Worm (Caenorhabditis elegans) whole organism, late embryonic: ENCODE measurements around the gene F14H12.7.

Experiments used
- C08G9.2 ChIP-seq: sonication (generic microtip); optimal IDR thresholded peaks from 2 replicates; lab custom pipeline; 2016; ENCODE audit warnings: mild to moderate bottlenecking, missing genetic modification characterization, moderate library complexity, missing compliant biosample characterization
- C38D4.7 ChIP-seq: fragments of 200-800 bp; sonication (Bioruptor generic); optimal IDR thresholded peaks from 2 replicates; lab custom pipeline; 2018; ENCODE audit warnings: mild to moderate bottlenecking, missing genetic modification characterization, moderate library complexity, missing compliant biosample characterization
- K02D7.2 ChIP-seq: sonication (generic microtip); optimal IDR thresholded peaks from 2 replicates; lab custom pipeline; 2017; ENCODE audit warnings: mild to moderate bottlenecking, missing genetic modification characterization, missing compliant biosample characterization
- T23F11.4 ChIP-seq: fragments of 200-800 bp; sonication (Bioruptor generic); optimal IDR thresholded peaks from 2 replicates; lab custom pipeline; 2018; ENCODE audit warnings: mild to moderate bottlenecking, missing genetic modification characterization, missing compliant biosample characterization
- Y22D7AL.16 ChIP-seq: sonication (generic microtip); optimal IDR thresholded peaks from 2 replicates; lab custom pipeline; 2016; ENCODE audit warnings: missing genetic modification characterization, missing compliant biosample characterization
- ahr-1 ChIP-seq: sonication (generic microtip); optimal IDR thresholded peaks from 2 replicates; lab custom pipeline; 2016; ENCODE audit warnings: missing genetic modification characterization, missing compliant biosample characterization
- ama-1 ChIP-seq: fragments of 150-350 bp; optimal IDR thresholded peaks from 2 replicates; lab custom pipeline; 2014
- ceh-14 ChIP-seq: sonication (generic microtip); optimal IDR thresholded peaks from 2 replicates; lab custom pipeline; 2016; ENCODE audit warnings: missing genotype, missing genetic modification characterization, missing compliant biosample characterization
- ceh-19 ChIP-seq: fragments of 200-800 bp; sonication (Bioruptor generic); optimal IDR thresholded peaks from 2 replicates; lab custom pipeline; 2018; ENCODE audit warnings: mild to moderate bottlenecking, missing genetic modification characterization, missing compliant biosample characterization
- ceh-2 ChIP-seq: sonication (generic microtip); optimal IDR thresholded peaks from 2 replicates; lab custom pipeline; 2016; ENCODE audit warnings: missing genotype, missing genetic modification characterization, missing compliant biosample characterization
- ceh-24 ChIP-seq: sonication (generic microtip); optimal IDR thresholded peaks from 2 replicates; lab custom pipeline; 2016; ENCODE audit warnings: mild to moderate bottlenecking, missing genetic modification characterization, missing compliant biosample characterization
- ceh-31 ChIP-seq: sonication (generic microtip); optimal IDR thresholded peaks from 2 replicates; lab custom pipeline; 2016; ENCODE audit warnings: missing genetic modification characterization, missing compliant biosample characterization
- ceh-34 ChIP-seq: sonication (generic microtip); optimal IDR thresholded peaks from 2 replicates; lab custom pipeline; 2016; ENCODE audit warnings: mild to moderate bottlenecking, missing genetic modification characterization, missing compliant biosample characterization
- ceh-45 ChIP-seq: fragments of 200-800 bp; sonication (Bioruptor generic); IDR thresholded peaks from 2 replicates; pipeline ENCODE4 v1.3.6; 2022; ENCODE audit warnings: missing genetic modification reagents, missing genetic modification characterization, missing compliant biosample characterization
- ceh-48 ChIP-seq: sonication (generic microtip); optimal IDR thresholded peaks from 2 replicates; lab custom pipeline; 2016; ENCODE audit warnings: missing genetic modification characterization, inconsistent platforms, missing compliant biosample characterization
- ceh-9 ChIP-seq: sonication (generic microtip); optimal IDR thresholded peaks from 2 replicates; lab custom pipeline; 2016; ENCODE audit warnings: mild to moderate bottlenecking, missing genetic modification characterization, inconsistent platforms, missing compliant biosample characterization
- che-1 ChIP-seq: sonication (generic microtip); optimal IDR thresholded peaks from 2 replicates; lab custom pipeline; 2016; ENCODE audit warnings: mild to moderate bottlenecking, missing genetic modification characterization, missing compliant biosample characterization
- dmd-4 ChIP-seq: sonication (generic microtip); optimal IDR thresholded peaks from 2 replicates; lab custom pipeline; 2016; ENCODE audit warnings: borderline replicate concordance, missing genetic modification characterization, missing compliant biosample characterization
- ets-4 ChIP-seq: sonication (generic microtip); optimal IDR thresholded peaks from 2 replicates; lab custom pipeline; 2016; ENCODE audit warnings: missing genetic modification characterization, missing compliant biosample characterization
- eyg-1 ChIP-seq: sonication (generic microtip); optimal IDR thresholded peaks from 2 replicates; lab custom pipeline; 2016; ENCODE audit warnings: missing genotype, missing genetic modification characterization, missing compliant biosample characterization
- fax-1 ChIP-seq: sonication (generic microtip); optimal IDR thresholded peaks from 2 replicates; lab custom pipeline; 2016; ENCODE audit warnings: missing genotype, missing genetic modification characterization, missing compliant biosample characterization
- hlh-15 ChIP-seq: sonication (generic microtip); optimal IDR thresholded peaks from 2 replicates; lab custom pipeline; 2016; ENCODE audit warnings: missing genetic modification characterization, missing compliant biosample characterization
- hlh-30 ChIP-seq: sonication (generic microtip); optimal IDR thresholded peaks from 2 replicates; lab custom pipeline; 2017; ENCODE audit warnings: antibody characterized with exemption, missing genetic modification characterization, missing compliant biosample characterization; ENCODE audit not compliant: insufficient read depth
- hlh-6 ChIP-seq: sonication (generic microtip); optimal IDR thresholded peaks from 2 replicates; lab custom pipeline; 2016; ENCODE audit warnings: missing genotype, missing genetic modification characterization, missing compliant biosample characterization
- hlh-8 ChIP-seq: sonication (generic microtip); optimal IDR thresholded peaks from 2 replicates; lab custom pipeline; 2016; ENCODE audit warnings: missing genotype, missing genetic modification characterization, missing compliant biosample characterization
- lim-6 ChIP-seq: sonication (generic microtip); optimal IDR thresholded peaks from 2 replicates; lab custom pipeline; 2016; ENCODE audit warnings: missing genetic modification characterization, missing compliant biosample characterization
- lin-11 ChIP-seq: fragments of 200-800 bp; sonication (Bioruptor generic); optimal IDR thresholded peaks from 2 replicates; lab custom pipeline; 2018; ENCODE audit warnings: mild to moderate bottlenecking, missing genetic modification characterization, missing compliant biosample characterization
- mec-3 ChIP-seq: sonication (generic microtip); optimal IDR thresholded peaks from 2 replicates; lab custom pipeline; 2016; ENCODE audit warnings: borderline replicate concordance, missing genetic modification characterization, missing compliant biosample characterization
- nfya-1 ChIP-seq: sonication (generic microtip); optimal IDR thresholded peaks from 2 replicates; lab custom pipeline; 2017; ENCODE audit warnings: missing genetic modification characterization, mild to moderate bottlenecking, missing compliant biosample characterization, antibody characterized with exemption, moderate library complexity
- odd-2 ChIP-seq: sonication (generic microtip); optimal IDR thresholded peaks from 2 replicates; lab custom pipeline; 2017; ENCODE audit warnings: antibody characterized with exemption, mild to moderate bottlenecking, missing genetic modification characterization, missing compliant biosample characterization
- pag-3 ChIP-seq: sonication (generic microtip); optimal IDR thresholded peaks from 2 replicates; lab custom pipeline; 2016; ENCODE audit warnings: missing compliant biosample characterization, missing genetic modification characterization, borderline replicate concordance
- pax-1 ChIP-seq: fragments of 150-350 bp; optimal IDR thresholded peaks from 2 replicates; lab custom pipeline; 2014; ENCODE audit warnings: missing biosample characterization, missing genetic modification characterization
- pha-2 ChIP-seq: sonication (generic microtip); optimal IDR thresholded peaks from 2 replicates; lab custom pipeline; 2017; ENCODE audit warnings: mild to moderate bottlenecking, missing genetic modification characterization, missing compliant biosample characterization
- sox-4 ChIP-seq: sonication (generic microtip); optimal IDR thresholded peaks from 2 replicates; lab custom pipeline; 2017; ENCODE audit warnings: mild to moderate bottlenecking, missing genetic modification characterization, inconsistent platforms, missing compliant biosample characterization
- syd-9 ChIP-seq: sonication (generic microtip); optimal IDR thresholded peaks from 2 replicates; lab custom pipeline; 2016; ENCODE audit warnings: mild to moderate bottlenecking, missing genetic modification characterization, moderate library complexity, missing compliant biosample characterization
- tbx-2 ChIP-seq: sonication (generic microtip); optimal IDR thresholded peaks from 2 replicates; lab custom pipeline; 2016; ENCODE audit warnings: missing genetic modification characterization, missing compliant biosample characterization
- ttx-3 ChIP-seq: sonication (generic microtip); optimal IDR thresholded peaks from 2 replicates; lab custom pipeline; 2016; ENCODE audit warnings: missing genetic modification reagents, missing genetic modification characterization, missing compliant biosample characterization
- unc-42 ChIP-seq: sonication (generic microtip); optimal IDR thresholded peaks from 2 replicates; lab custom pipeline; 2016; ENCODE audit warnings: missing genotype, missing genetic modification characterization, missing compliant biosample characterization

F14H12.7 gene

ce11 chrX:4362522-4362921, at the start of gene F14H12.7:
F14H12.7 (minus strand) TSS chrX:4362622.
- TF ChIP-seq K02D7.2: no peak
- TF ChIP-seq ets-4 (tag; lab: Kevin White, UChicago): no peak
- TF ChIP-seq T23F11.4 (GFP tag; lab: Kevin White, UChicago): no peak
- no peak for TF ChIP-seq ttx-3 (tag; lab: Kevin White, UChicago)
- no peak for TF ChIP-seq hlh-30 (tag; lab: Kevin White, UChicago)
- TF ChIP-seq ahr-1: no peak
- TF ChIP-seq unc-42 (tag; lab: Kevin White, UChicago): no peak
- no peak for TF ChIP-seq eyg-1
- no peak for TF ChIP-seq Y22D7AL.16 (tag; lab: Kevin White, UChicago)
- TF ChIP-seq lin-11 (tag; lab: Kevin White, UChicago): no peak
- TF ChIP-seq lim-6 (tag; lab: Kevin White, UChicago): no peak
- TF ChIP-seq dmd-4 (tag; lab: Kevin White, UChicago): no peak

- TF ChIP-seq ceh-45 (GFP tag; lab: Robert Waterston, UW) (no peak), hlh-15 (tag; lab: Kevin White, UChicago) (no peak), ceh-9 (tag; lab: Kevin White, UChicago) (no peak), ama-1 (lab: Kevin White, UChicago) (no peak), eyg-1 (no peak), ceh-48 (tag; lab: Kevin White, UChicago) (no peak), ceh-31 (tag; lab: Kevin White, UChicago) (no peak), ceh-2 (tag; lab: Kevin White, UChicago) (no peak), che-1 (no peak), ttx-3 (tag; lab: Kevin White, UChicago) (no peak), syd-9 (no peak), hlh-30 (tag; lab: Kevin White, UChicago) (no peak), hlh-8 (tag; lab: Kevin White, UChicago) (no peak), C08G9.2 (tag; lab: Kevin White, UChicago) (no peak), lim-6 (tag; lab: Kevin White, UChicago) (no peak), ceh-14 (tag; lab: Kevin White, UChicago) (no peak)
Measured at ce11 chrX:4410280-4410911, 48.0 kb upstream of the F14H12.7 start.

ce11 chrX:4409591-4410279, 47.3 kb upstream of the F14H12.7 start:
- TF ChIP-seq fax-1 (tag; lab: Kevin White, UChicago) (no peak), nfya-1 (tag; lab: Kevin White, UChicago) (no peak), lin-11 (tag; lab: Kevin White, UChicago) (no peak), che-1 (no peak), hlh-6 (tag; lab: Kevin White, UChicago) (no peak), pha-2 (no peak), hlh-8 (tag; lab: Kevin White, UChicago) (no peak), pag-3 (tag; lab: Kevin White, UChicago) (no peak), lim-6 (tag; lab: Kevin White, UChicago) (no peak), sox-4 (no peak), ceh-34 (tag; lab: Kevin White, UChicago) (no peak), ceh-24 (no peak), ceh-9 (tag; lab: Kevin White, UChicago) (no peak), C38D4.7 (GFP tag; lab: Kevin White, UChicago) (no peak), pax-1 (no peak), T23F11.4 (GFP tag; lab: Kevin White, UChicago) (no peak), ceh-19 (GFP tag; lab: Kevin White, UChicago) (no peak), mec-3 (tag; lab: Kevin White, UChicago) (no peak), odd-2 (no peak), tbx-2 (tag; lab: Kevin White, UChicago) (no peak)
- TF ChIP-seq, all 69 proteins: peak for 0
